Fruit fly (Drosophila melanogaster) whole organism, prepupa: ENCODE results near the gene dachs.
A peak's percentile ranks its signal among the peaks of the same experiment; 100 is the strongest.

Source experiments
- CG31627 ChIP-seq: fragments of 200-800 bp; sonication (Bioruptor generic); optimal IDR thresholded peaks from 3 replicates; lab custom pipeline; 2016; ENCODE audit warnings: missing biosample characterization, missing genetic modification characterization
- CG6792 ChIP-seq: fragments of 200-800 bp; sonication (Bioruptor generic); optimal IDR thresholded peaks from 3 replicates; lab custom pipeline; 2016; ENCODE audit warnings: missing biosample characterization, missing genetic modification characterization
- CG8319 ChIP-seq: fragments of 200-800 bp; sonication (Bioruptor generic); optimal IDR thresholded peaks from 3 replicates; lab custom pipeline; 2016; ENCODE audit warnings: missing biosample characterization, missing genetic modification characterization
- Eip78C ChIP-seq: fragments of 200-800 bp; sonication (Bioruptor generic); peaks from one replicate; lab custom pipeline; 2016; ENCODE audit warnings: missing biosample characterization, missing genetic modification characterization
- Hr39 ChIP-seq: fragments of 200-800 bp; sonication (Bioruptor generic); optimal IDR thresholded peaks from 2 replicates; lab custom pipeline; 2016; ENCODE audit warnings: missing biosample characterization, missing genetic modification characterization
- lz ChIP-seq: fragments of 200-800 bp; sonication (Bioruptor generic); optimal IDR thresholded peaks from 3 replicates; lab custom pipeline; 2016; ENCODE audit warnings: missing biosample characterization, missing genetic modification characterization

dm6 chr2L:8471667-8472066 lies 5.0 kb downstream of the dachs start:
- TF ChIP-seq Eip78C (GFP tag; lab: Kevin White, UChicago) (peak; percentile 93), Hr39 (GFP tag; lab: Kevin White, UChicago) (peak; percentile 38), CG31627 (GFP tag; lab: Kevin White, UChicago) (peak; percentile 25), CG6792 (GFP tag; lab: Kevin White, UChicago) (peak; percentile 35), lz (GFP tag; lab: Kevin White, UChicago) (peak; percentile 40), CG8319 (GFP tag; lab: Kevin White, UChicago) (no peak)
